Worm (Caenorhabditis elegans) whole organism, mixed stage, embryonic: ENCODE results near the gene F55G11.6.

Experiments
- M03D4.4 ChIP-seq: sonication (generic microtip); optimal IDR thresholded peaks from 2 replicates; lab custom pipeline; 2017; ENCODE audit warnings: mild to moderate bottlenecking, missing genetic modification characterization, missing compliant biosample characterization
- bed-3 ChIP-seq: fragments of 200-800 bp; sonication (Bioruptor generic); optimal IDR thresholded peaks from 3 replicates; lab custom pipeline; 2018; ENCODE audit warnings: mild to moderate bottlenecking, missing genetic modification characterization, moderate library complexity, missing compliant biosample characterization
- blmp-1 ChIP-seq: fragments of 150-350 bp; optimal IDR thresholded peaks from 2 replicates; lab custom pipeline; 2014; ENCODE audit warnings: missing biosample characterization, missing genetic modification characterization
- ceh-39 ChIP-seq: fragments of 150-350 bp; optimal IDR thresholded peaks from 2 replicates; lab custom pipeline; 2014; ENCODE audit warnings: missing biosample characterization, missing genetic modification characterization
- ceh-43 ChIP-seq: fragments of 200-800 bp; sonication (Bioruptor generic); optimal IDR thresholded peaks from 2 replicates; lab custom pipeline; 2018; ENCODE audit warnings: mild to moderate bottlenecking, missing genetic modification characterization, moderate library complexity, missing compliant biosample characterization
- ceh-83 ChIP-seq: fragments of 200-800 bp; sonication (Bioruptor generic); optimal IDR thresholded peaks from 2 replicates; lab custom pipeline; 2018; ENCODE audit warnings: mild to moderate bottlenecking, missing genetic modification characterization, missing compliant biosample characterization
- ces-1 ChIP-seq: fragments of 150-350 bp; optimal IDR thresholded peaks from 2 replicates; lab custom pipeline; 2014; ENCODE audit warnings: missing biosample characterization, missing genetic modification reagents, missing genetic modification characterization
- cnd-1 ChIP-seq: fragments of 200-800 bp; sonication (Bioruptor generic); optimal IDR thresholded peaks from 2 replicates; lab custom pipeline; 2018; ENCODE audit warnings: mild to moderate bottlenecking, missing genetic modification characterization, missing compliant biosample characterization
- drap-1 ChIP-seq: fragments of 200-800 bp; sonication (Bioruptor generic); optimal IDR thresholded peaks from 3 replicates; lab custom pipeline; 2018; ENCODE audit warnings: mild to moderate bottlenecking, missing genetic modification characterization, missing compliant biosample characterization
- elt-3 ChIP-seq: fragments of 150-350 bp; optimal IDR thresholded peaks from 2 replicates; lab custom pipeline; 2014; ENCODE audit warnings: missing biosample characterization, missing genetic modification characterization
- flh-1 ChIP-seq: fragments of 200-800 bp; sonication (Bioruptor generic); optimal IDR thresholded peaks from 2 replicates; lab custom pipeline; 2018; ENCODE audit warnings: mild to moderate bottlenecking, missing genetic modification characterization, moderate library complexity, missing compliant biosample characterization
- ham-2 ChIP-seq: fragments of 200-800 bp; sonication (Bioruptor generic); optimal IDR thresholded peaks from 2 replicates; lab custom pipeline; 2018; ENCODE audit warnings: mild to moderate bottlenecking, missing genetic modification characterization, missing compliant biosample characterization
- hlh-1 ChIP-seq: fragments of 150-350 bp; optimal IDR thresholded peaks from 2 replicates; lab custom pipeline; 2014; ENCODE audit warnings: missing biosample characterization, missing genetic modification reagents, missing genetic modification characterization
- lin-32 ChIP-seq: fragments of 200-800 bp; sonication (Bioruptor generic); optimal IDR thresholded peaks from 2 replicates; lab custom pipeline; 2018; ENCODE audit warnings: mild to moderate bottlenecking, missing genetic modification characterization, missing compliant biosample characterization
- lsy-2 ChIP-seq: fragments of 150-350 bp; optimal IDR thresholded peaks from 2 replicates; lab custom pipeline; 2014; ENCODE audit warnings: missing biosample characterization, missing genetic modification characterization
- mep-1 ChIP-seq: fragments of 150-350 bp; optimal IDR thresholded peaks from 2 replicates; lab custom pipeline; 2017; ENCODE audit warnings: missing biosample characterization, missing genetic modification reagents, missing genetic modification characterization, inconsistent platforms
- mls-2 ChIP-seq: sonication (generic microtip); optimal IDR thresholded peaks from 2 replicates; lab custom pipeline; 2016; ENCODE audit warnings: mild to moderate bottlenecking, missing genetic modification characterization, moderate library complexity, missing compliant biosample characterization
- nhr-12 ChIP-seq: fragments of 150-350 bp; optimal IDR thresholded peaks from 2 replicates; lab custom pipeline; 2014; ENCODE audit warnings: missing biosample characterization, missing genetic modification characterization
- nhr-2 ChIP-seq: fragments of 150-350 bp; optimal IDR thresholded peaks from 2 replicates; lab custom pipeline; 2014; ENCODE audit warnings: missing biosample characterization, missing genetic modification characterization
- nhr-237 ChIP-seq: fragments of 150-350 bp; optimal IDR thresholded peaks from 2 replicates; lab custom pipeline; 2014; ENCODE audit warnings: missing biosample characterization, missing genetic modification characterization
- nhr-28 ChIP-seq: fragments of 150-350 bp; optimal IDR thresholded peaks from 2 replicates; lab custom pipeline; 2014; ENCODE audit warnings: missing biosample characterization, missing genetic modification characterization
- nhr-76 ChIP-seq: sonication (generic microtip); optimal IDR thresholded peaks from 2 replicates; lab custom pipeline; 2017; ENCODE audit warnings: missing biosample characterization, missing genetic modification characterization
- pha-4 ChIP-seq: fragments of 150-350 bp; optimal IDR thresholded peaks from 2 replicates; lab custom pipeline; 2018; ENCODE audit warnings: missing biosample characterization, missing genetic modification reagents, missing genetic modification characterization
- sem-2 ChIP-seq: fragments of 200-800 bp; sonication (Bioruptor generic); optimal IDR thresholded peaks from 2 replicates; lab custom pipeline; 2018; ENCODE audit warnings: mild to moderate bottlenecking, missing genetic modification characterization, missing compliant biosample characterization
- snpc-4 ChIP-seq: fragments of 150-350 bp; optimal IDR thresholded peaks from 2 replicates; lab custom pipeline; 2014; ENCODE audit warnings: missing biosample characterization, missing genetic modification characterization
- tbx-8 ChIP-seq: fragments of 200-800 bp; sonication (Bioruptor generic); optimal IDR thresholded peaks from 2 replicates; lab custom pipeline; 2018; ENCODE audit warnings: mild to moderate bottlenecking, missing genetic modification characterization, moderate library complexity, missing compliant biosample characterization
- unc-120 ChIP-seq: sonication (generic microtip); optimal IDR thresholded peaks from 2 replicates; lab custom pipeline; 2017; ENCODE audit warnings: missing genetic modification characterization, missing compliant biosample characterization; ENCODE audit not compliant: poor library complexity, severe bottlenecking
- unc-39 ChIP-seq: fragments of 150-350 bp; optimal IDR thresholded peaks from 2 replicates; lab custom pipeline; 2014; ENCODE audit warnings: missing biosample characterization, missing genetic modification characterization
- unc-62 ChIP-seq: fragments of 150-350 bp; optimal IDR thresholded peaks from 2 replicates; lab custom pipeline; 2014; ENCODE audit warnings: missing biosample characterization, missing genetic modification reagents, missing genetic modification characterization
- zip-8 ChIP-seq: fragments of 150-350 bp; optimal IDR thresholded peaks from 2 replicates; lab custom pipeline; 2014; ENCODE audit warnings: missing biosample characterization, missing genetic modification characterization
- ztf-11 ChIP-seq: fragments of 150-350 bp; optimal IDR thresholded peaks from 2 replicates; lab custom pipeline; 2014; ENCODE audit warnings: missing biosample characterization, missing genetic modification characterization

F55G11.6 gene

ce11 chrIV:12969141-12969540 lies 11.3 kb downstream of the F55G11.6 start, which contains the start of gene F55G11.2:
TSS of gene F55G11.2 (minus strand) at chrIV:12969289.
- TF ChIP-seq nhr-2 (tag; lab: Kevin White, UChicago) (no peak), ham-2 (no peak), ceh-43 (GFP tag; lab: Kevin White, UChicago) (no peak), flh-1 (GFP tag; lab: Kevin White, UChicago) (no peak), lsy-2 (tag; lab: Kevin White, UChicago) (no peak), bed-3 (GFP tag; lab: Kevin White, UChicago) (no peak), lin-32 (GFP tag; lab: Kevin White, UChicago) (no peak), hlh-1 (no peak)

ce11 chrIV:12971994-12972520 lies 14.2 kb downstream of the F55G11.6 start:
- TF ChIP-seq blmp-1 (tag; lab: Kevin White, UChicago) = no peak

- TF ChIP-seq mls-2 = no peak
- TF ChIP-seq nhr-76 (tag; lab: Kevin White, UChicago) = no peak
- TF ChIP-seq sem-2 (GFP tag; lab: Kevin White, UChicago) = no peak
- TF ChIP-seq ceh-83 (GFP tag; lab: Kevin White, UChicago) = no peak
- TF ChIP-seq lsy-2 (tag; lab: Kevin White, UChicago) = no peak
- no peak for TF ChIP-seq zip-8 (tag; lab: Kevin White, UChicago)
- no peak for TF ChIP-seq pha-4 (tag; lab: Kevin White, UChicago)
- TF ChIP-seq unc-62 = no peak
- no peak for TF ChIP-seq nhr-237 (tag; lab: Kevin White, UChicago)
- TF ChIP-seq drap-1 (GFP tag; lab: Kevin White, UChicago) = no peak
- no peak for TF ChIP-seq cnd-1 (tag; lab: Kevin White, UChicago)
Measured at ce11 chrIV:12972780-12973179, 14.9 kb downstream of the F55G11.6 start.

ce11 chrIV:12973336-12973735 lies 15.5 kb downstream of the F55G11.6 start, which contains the start of gene F55G11.4:
TSS of gene F55G11.4 (plus strand) at chrIV:12973624.
- TF ChIP-seq drap-1 (GFP tag; lab: Kevin White, UChicago) = no peak
- TF ChIP-seq unc-39 (tag; lab: Kevin White, UChicago) = no peak
- TF ChIP-seq unc-62 = no peak
- no peak for TF ChIP-seq ceh-39 (tag; lab: Kevin White, UChicago)

- TF ChIP-seq nhr-2 (tag; lab: Kevin White, UChicago) (no peak), blmp-1 (tag; lab: Kevin White, UChicago) (no peak), mep-1 (tag; lab: Kevin White, UChicago) (no peak), M03D4.4 (no peak), ces-1 (GFP tag; lab: Kevin White, UChicago) (no peak), sem-2 (GFP tag; lab: Kevin White, UChicago) (no peak), nhr-28 (tag; lab: Kevin White, UChicago) (no peak), unc-62 (no peak), snpc-4 (tag; lab: Kevin White, UChicago) (no peak), mls-2 (no peak), cnd-1 (tag; lab: Kevin White, UChicago) (no peak), pha-4 (tag; lab: Kevin White, UChicago) (no peak), elt-3 (tag; lab: Kevin White, UChicago) (no peak), lin-32 (GFP tag; lab: Kevin White, UChicago) (no peak)
Measured at ce11 chrIV:12975981-12976380, 18.2 kb downstream of the F55G11.6 start, which contains the start of gene dod-17. TSS of gene dod-17 (plus strand) at chrIV:12976303.

- TF ChIP-seq unc-39 (tag; lab: Kevin White, UChicago) (no peak), nhr-28 (tag; lab: Kevin White, UChicago) (no peak), unc-120 (tag; lab: Kevin White, UChicago) (no peak), tbx-8 (GFP tag; lab: Kevin White, UChicago) (no peak), ztf-11 (tag; lab: Kevin White, UChicago) (no peak), nhr-12 (tag; lab: Kevin White, UChicago) (no peak), M03D4.4 (no peak), pha-4 (tag; lab: Kevin White, UChicago) (no peak)
- TF ChIP-seq, all 35 proteins: peak for 0
Measured at ce11 chrIV:12977650-12978049, 19.8 kb downstream of the F55G11.6 start.
